Worm (Caenorhabditis elegans): ENCODE measurements around the gene ZK643.6.

ZK643.6 gene

ce11 chrIII:8937571-8937970 lies 23.0 kb downstream of the ZK643.6 start:
- TF ChIP-seq tbx-11 (GFP tag; IDR thresholded peaks at IDR 0.05) (peak; percentile 92), aly-1 (tag; optimal IDR thresholded peaks at IDR 0.05) (peak; percentile 87), B0310.2 (tag; optimal IDR thresholded peaks at IDR 0.05) (peak; percentile 84), sea-1 (GFP tag; conservative IDR thresholded peaks at IDR 0.05) (peak; percentile 88), ets-7 (tag; optimal IDR thresholded peaks at IDR 0.05) (peak; percentile 90), tbx-37 (GFP tag; conservative IDR thresholded peaks at IDR 0.05) (peak; percentile 91), flt-1 (GFP tag; IDR thresholded peaks at IDR 0.05) (peak; percentile 88), hmg-4 (GFP tag; optimal IDR thresholded peaks at IDR 0.05) (no peak), ceh-36 (tag; optimal IDR thresholded peaks at IDR 0.05) (peak; percentile 90), tra-4 (tag; optimal IDR thresholded peaks at IDR 0.05) (peak; percentile 81), hnd-1 (tag; optimal IDR thresholded peaks at IDR 0.05) (peak; percentile 83), pes-1 (GFP tag; IDR thresholded peaks at IDR 0.05) (peak; percentile 93), scrt-1 (GFP tag; IDR thresholded peaks at IDR 0.05) (peak; percentile 93), ceh-13 (GFP tag; optimal IDR thresholded peaks at IDR 0.05) (peak; percentile 94), hmbx-1 (tag; optimal IDR thresholded peaks at IDR 0.05) (peak; percentile 73), ama-1 (optimal IDR thresholded peaks at IDR 0.05) (no peak), F13C5.2 (tag; optimal IDR thresholded peaks at IDR 0.05) (peak; percentile 96)

- TF ChIP-seq tbx-37 (GFP tag; conservative IDR thresholded peaks at IDR 0.05): no peak
- TF ChIP-seq ceh-13 (GFP tag; optimal IDR thresholded peaks at IDR 0.05): no peak
- no peak for TF ChIP-seq B0310.2 (tag; optimal IDR thresholded peaks at IDR 0.05)
- no peak for TF ChIP-seq ama-1 (optimal IDR thresholded peaks at IDR 0.05)
- no peak for TF ChIP-seq sea-1 (GFP tag; conservative IDR thresholded peaks at IDR 0.05)
- no peak for TF ChIP-seq ets-7 (tag; optimal IDR thresholded peaks at IDR 0.05)
- TF ChIP-seq hnd-1 (tag; optimal IDR thresholded peaks at IDR 0.05): no peak
- no peak for TF ChIP-seq scrt-1 (GFP tag; IDR thresholded peaks at IDR 0.05)
- no peak for TF ChIP-seq flt-1 (GFP tag; IDR thresholded peaks at IDR 0.05)
- TF ChIP-seq aly-1 (tag; optimal IDR thresholded peaks at IDR 0.05): no peak
- TF ChIP-seq pes-1 (GFP tag; IDR thresholded peaks at IDR 0.05): no peak
- TF ChIP-seq ceh-36 (tag; optimal IDR thresholded peaks at IDR 0.05): no peak
- no peak for TF ChIP-seq tra-4 (tag; optimal IDR thresholded peaks at IDR 0.05)
Measured at ce11 chrIII:8934378-8934777, 26.2 kb downstream of the ZK643.6 start.

ce11 chrIII:8933696-8934095 lies 26.9 kb downstream of the ZK643.6 start:
- TF ChIP-seq ama-1 (optimal IDR thresholded peaks at IDR 0.05) (no peak), F13C5.2 (tag; optimal IDR thresholded peaks at IDR 0.05) (no peak), tra-4 (tag; optimal IDR thresholded peaks at IDR 0.05) (no peak), tbx-37 (GFP tag; conservative IDR thresholded peaks at IDR 0.05) (no peak), aly-1 (tag; optimal IDR thresholded peaks at IDR 0.05) (no peak)

- no peak for TF ChIP-seq scrt-1 (GFP tag; IDR thresholded peaks at IDR 0.05)
- no peak for TF ChIP-seq ets-7 (tag; optimal IDR thresholded peaks at IDR 0.05)
- TF ChIP-seq flt-1 (GFP tag; IDR thresholded peaks at IDR 0.05): no peak
- TF ChIP-seq aly-1 (tag; optimal IDR thresholded peaks at IDR 0.05): no peak
- no peak for TF ChIP-seq ceh-13 (GFP tag; optimal IDR thresholded peaks at IDR 0.05)
- no peak for TF ChIP-seq hmbx-1 (tag; optimal IDR thresholded peaks at IDR 0.05)
- TF ChIP-seq sea-1 (GFP tag; conservative IDR thresholded peaks at IDR 0.05): no peak
- TF ChIP-seq F13C5.2 (tag; optimal IDR thresholded peaks at IDR 0.05): no peak
- TF ChIP-seq tbx-37 (GFP tag; conservative IDR thresholded peaks at IDR 0.05): no peak
Measured at ce11 chrIII:8929723-8930122, 30.8 kb downstream of the ZK643.6 start, which contains the start of gene arrd-15. Gene arrd-15 (plus strand): TSS chrIII:8930023.

- TF ChIP-seq ceh-36 (tag; optimal IDR thresholded peaks at IDR 0.05) (no peak), tra-4 (tag; optimal IDR thresholded peaks at IDR 0.05) (no peak), tbx-37 (GFP tag; conservative IDR thresholded peaks at IDR 0.05) (no peak), pes-1 (GFP tag; IDR thresholded peaks at IDR 0.05) (no peak)
Measured at ce11 chrIII:8926512-8926911, 34.1 kb downstream of the ZK643.6 start.

ce11 chrIII:8925539-8925938 lies 35.0 kb downstream of the ZK643.6 start:
- TF ChIP-seq ama-1 (optimal IDR thresholded peaks at IDR 0.05): no peak
- TF ChIP-seq aly-1 (tag; optimal IDR thresholded peaks at IDR 0.05): no peak
- TF ChIP-seq pes-1 (GFP tag; IDR thresholded peaks at IDR 0.05): no peak

- no peak for TF ChIP-seq F13C5.2 (tag; optimal IDR thresholded peaks at IDR 0.05)
- TF ChIP-seq tbx-11 (GFP tag; IDR thresholded peaks at IDR 0.05): no peak
- no peak for TF ChIP-seq tra-4 (tag; optimal IDR thresholded peaks at IDR 0.05)
- TF ChIP-seq hmbx-1 (tag; optimal IDR thresholded peaks at IDR 0.05): no peak
- no peak for TF ChIP-seq flt-1 (GFP tag; IDR thresholded peaks at IDR 0.05)
- no peak for TF ChIP-seq aly-1 (tag; optimal IDR thresholded peaks at IDR 0.05)
- no peak for TF ChIP-seq pes-1 (GFP tag; IDR thresholded peaks at IDR 0.05)
- TF ChIP-seq tbx-37 (GFP tag; conservative IDR thresholded peaks at IDR 0.05): no peak
- TF ChIP-seq ceh-36 (tag; optimal IDR thresholded peaks at IDR 0.05): no peak
Measured at ce11 chrIII:8923937-8924336, 36.6 kb downstream of the ZK643.6 start, which contains the start of gene ZK637.12. Gene ZK637.12 (plus strand): TSS chrIII:8924237.

ce11 chrIII:8923240-8923734 lies 37.3 kb downstream of the ZK643.6 start, which contains the start of gene glb-1:
Gene glb-1 (minus strand): TSS chrIII:8923290.
- no peak for TF ChIP-seq tbx-37 (GFP tag; conservative IDR thresholded peaks at IDR 0.05)
- TF ChIP-seq aly-1 (tag; optimal IDR thresholded peaks at IDR 0.05): no peak
- no peak for TF ChIP-seq F13C5.2 (tag; optimal IDR thresholded peaks at IDR 0.05)
- TF ChIP-seq ama-1 (optimal IDR thresholded peaks at IDR 0.05): no peak
- no peak for TF ChIP-seq hmbx-1 (tag; optimal IDR thresholded peaks at IDR 0.05)
- no peak for TF ChIP-seq tra-4 (tag; optimal IDR thresholded peaks at IDR 0.05)
- no peak for TF ChIP-seq scrt-1 (GFP tag; IDR thresholded peaks at IDR 0.05)
